Worm (Caenorhabditis elegans) whole organism, L4 larva: ENCODE results near the gene lias-1.

ENCODE experiments used
- F10B5.3 ChIP-seq: sonication (generic microtip); optimal IDR thresholded peaks from 2 replicates; lab custom pipeline; 2016; ENCODE audit warnings: mild to moderate bottlenecking, missing genetic modification characterization, missing compliant biosample characterization
- F26F4.8 ChIP-seq: fragments of 200-800 bp; sonication (Bioruptor generic); conservative IDR thresholded peaks from 2 replicates; pipeline ENCODE4 v1.3.6; 2022; ENCODE audit warnings: missing genetic modification characterization, missing compliant biosample characterization
- T20F7.1 ChIP-seq: fragments of 200-800 bp; sonication (Bioruptor generic); optimal IDR thresholded peaks from 2 replicates; lab custom pipeline; 2018; ENCODE audit warnings: mild to moderate bottlenecking, missing genetic modification characterization, missing compliant biosample characterization
- Y48G9A.11 ChIP-seq: fragments of 200-800 bp; sonication (Bioruptor generic); IDR thresholded peaks from 2 replicates; pipeline ENCODE4 v1.3.6; 2022; ENCODE audit warnings: missing genetic modification reagents, missing genetic modification characterization, missing compliant biosample characterization
- Y5F2A.4 ChIP-seq: fragments of 200-800 bp; sonication (Bioruptor generic); optimal IDR thresholded peaks from 2 replicates; lab custom pipeline; 2018; ENCODE audit warnings: mild to moderate bottlenecking, missing genetic modification characterization, missing compliant biosample characterization
- Y75B8A.6 ChIP-seq: fragments of 200-800 bp; sonication (Bioruptor generic); IDR thresholded peaks from 2 replicates; pipeline ENCODE4 v1.3.6; 2022; ENCODE audit warnings: missing genetic modification reagents, missing genetic modification characterization, missing compliant biosample characterization
- ama-1 ChIP-seq: fragments of 150-350 bp; optimal IDR thresholded peaks from 2 replicates; lab custom pipeline; 2014; ENCODE audit warnings: inconsistent platforms, mixed read lengths
- attf-4 ChIP-seq: sonication (generic microtip); optimal IDR thresholded peaks from 3 replicates; lab custom pipeline; 2017; ENCODE audit warnings: missing biosample characterization, missing genetic modification characterization
- ceh-28 ChIP-seq: fragments of 150-350 bp; optimal IDR thresholded peaks from 2 replicates; lab custom pipeline; 2014; ENCODE audit warnings: missing biosample characterization, missing genetic modification reagents, missing genetic modification characterization
- ceh-32 ChIP-seq: sonication (generic microtip); optimal IDR thresholded peaks from 2 replicates; lab custom pipeline; 2016; ENCODE audit warnings: mild to moderate bottlenecking, missing genetic modification characterization, missing compliant biosample characterization; ENCODE audit not compliant: poor library complexity
- ceh-44 ChIP-seq: fragments of 200-800 bp; sonication (Bioruptor generic); IDR thresholded peaks from 2 replicates; pipeline ENCODE4 v1.3.6; 2022; ENCODE audit warnings: missing genetic modification reagents, missing genetic modification characterization, missing compliant biosample characterization
- ceh-62 ChIP-seq: sonication (generic microtip); optimal IDR thresholded peaks from 2 replicates; lab custom pipeline; 2017; ENCODE audit warnings: missing biosample characterization, missing genetic modification characterization
- ces-1 ChIP-seq: fragments of 150-350 bp; sonication (generic microtip); optimal IDR thresholded peaks from 4 replicates; lab custom pipeline; 2014; ENCODE audit warnings: missing biosample characterization, missing genetic modification reagents, missing genetic modification characterization
- dmd-6 ChIP-seq: fragments of 200-800 bp; sonication (Bioruptor generic); IDR thresholded peaks from 2 replicates; pipeline ENCODE4 v1.3.6; 2022; ENCODE audit warnings: missing genetic modification reagents, missing genetic modification characterization, missing compliant biosample characterization
- dve-1 ChIP-seq: sonication (generic microtip); optimal IDR thresholded peaks from 2 replicates; lab custom pipeline; 2017; ENCODE audit warnings: antibody characterized with exemption, mild to moderate bottlenecking, missing genetic modification characterization, missing compliant biosample characterization; ENCODE audit not compliant: insufficient read depth
- egl-43 ChIP-seq: fragments of 200-800 bp; sonication (Bioruptor generic); IDR thresholded peaks from 2 replicates; pipeline ENCODE4 v1.3.6; 2022; ENCODE audit warnings: missing genetic modification reagents, missing genetic modification characterization, missing compliant biosample characterization
- fos-1 ChIP-seq: fragments of 150-350 bp; optimal IDR thresholded peaks from 2 replicates; lab custom pipeline; 2014; ENCODE audit warnings: missing biosample characterization, missing genetic modification characterization
- hif-1 ChIP-seq, 2 experiments: sonication (generic microtip); optimal IDR thresholded peaks; 2 replicates each; lab custom pipeline; 2016 to 2017; ENCODE audit warnings: missing compliant biosample characterization in 2 of 2, missing genetic modification characterization in 2 of 2, missing genetic modification reagents in 2 of 2, missing genotype in 2 of 2, mild to moderate bottlenecking in 1 of 2
- hlh-11 ChIP-seq: fragments of 200-800 bp; sonication (Bioruptor generic); optimal IDR thresholded peaks from 2 replicates; lab custom pipeline; 2018; ENCODE audit warnings: mild to moderate bottlenecking, missing genetic modification characterization, missing compliant biosample characterization
- hmg-1.1 ChIP-seq: fragments of 200-800 bp; sonication (Bioruptor generic); IDR thresholded peaks from 2 replicates; pipeline ENCODE4 v1.3.6; 2022; ENCODE audit warnings: missing genetic modification reagents, missing genetic modification characterization, missing compliant biosample characterization
- lim-7 ChIP-seq: fragments of 200-800 bp; sonication (Bioruptor generic); IDR thresholded peaks from 2 replicates; pipeline ENCODE4 v1.3.6; 2022; ENCODE audit warnings: missing genetic modification characterization, missing compliant biosample characterization
- lin-13 ChIP-seq: fragments of 150-350 bp; optimal IDR thresholded peaks from 2 replicates; lab custom pipeline; 2014; ENCODE audit warnings: missing biosample characterization, missing genetic modification reagents, missing genetic modification characterization
- lin-15B ChIP-seq: fragments of 150-350 bp; sonication (generic microtip); optimal IDR thresholded peaks from 3 replicates; lab custom pipeline; 2014; ENCODE audit warnings: missing biosample characterization, missing genetic modification characterization
- lin-29 ChIP-seq: fragments of 200-800 bp; sonication (Bioruptor generic); IDR thresholded peaks from 2 replicates; pipeline ENCODE4 v1.3.6; 2022; ENCODE audit warnings: missing genetic modification reagents, missing genetic modification characterization, missing compliant biosample characterization
- lir-3 ChIP-seq: sonication (generic microtip); optimal IDR thresholded peaks from 2 replicates; lab custom pipeline; 2016; ENCODE audit warnings: mild to moderate bottlenecking, missing genetic modification characterization, missing compliant biosample characterization
- madf-5 ChIP-seq, 2 experiments: fragments of 200-800 bp; sonication (Bioruptor generic); IDR thresholded peaks; 2 replicates each; pipeline ENCODE4 v1.3.6; 2022; ENCODE audit warnings: missing compliant biosample characterization in 2 of 2, missing genetic modification characterization in 2 of 2
- madf-9 ChIP-seq: fragments of 200-800 bp; sonication (Bioruptor generic); conservative IDR thresholded peaks from 2 replicates; pipeline ENCODE4 v1.3.6; 2022; ENCODE audit warnings: missing genetic modification reagents, missing genetic modification characterization, missing compliant biosample characterization
- mdt-29 ChIP-seq: fragments of 200-800 bp; sonication (Bioruptor generic); IDR thresholded peaks from 2 replicates; pipeline ENCODE4 v1.3.6; 2022; ENCODE audit warnings: missing genetic modification reagents, missing genetic modification characterization, missing compliant biosample characterization
- mes-2 ChIP-seq: sonication (generic microtip); optimal IDR thresholded peaks from 2 replicates; lab custom pipeline; 2016; ENCODE audit warnings: missing genotype, mild to moderate bottlenecking, missing genetic modification characterization, missing compliant biosample characterization; ENCODE audit not compliant: poor library complexity, severe bottlenecking
- mxl-2 ChIP-seq: fragments of 200-800 bp; sonication (Bioruptor generic); conservative IDR thresholded peaks from 2 replicates; pipeline ENCODE4 v1.3.6; 2022; ENCODE audit warnings: missing genetic modification reagents, missing genetic modification characterization, missing compliant biosample characterization
- nhr-102 ChIP-seq: sonication (generic microtip); optimal IDR thresholded peaks from 2 replicates; lab custom pipeline; 2016; ENCODE audit warnings: mild to moderate bottlenecking, missing genetic modification characterization, moderate library complexity, missing compliant biosample characterization
- nhr-11 ChIP-seq: fragments of 150-350 bp; optimal IDR thresholded peaks from 2 replicates; lab custom pipeline; 2014; ENCODE audit warnings: missing biosample characterization, missing genetic modification characterization
- nhr-111 ChIP-seq: fragments of 200-800 bp; sonication (Bioruptor generic); optimal IDR thresholded peaks from 2 replicates; lab custom pipeline; 2018; ENCODE audit warnings: mild to moderate bottlenecking, missing genetic modification characterization, missing compliant biosample characterization
- nhr-42 ChIP-seq: fragments of 200-800 bp; sonication (Bioruptor generic); IDR thresholded peaks from 2 replicates; pipeline ENCODE4 v1.3.6; 2022; ENCODE audit warnings: missing genetic modification characterization, missing compliant biosample characterization
- nhr-6 ChIP-seq: fragments of 150-350 bp; optimal IDR thresholded peaks from 2 replicates; lab custom pipeline; 2014; ENCODE audit warnings: missing biosample characterization, missing genetic modification characterization
- nhr-77 ChIP-seq: fragments of 150-350 bp; optimal IDR thresholded peaks from 2 replicates; lab custom pipeline; 2014; ENCODE audit warnings: missing biosample characterization, missing genetic modification characterization
- rbr-2 ChIP-seq: sonication (generic microtip); optimal IDR thresholded peaks from 2 replicates; lab custom pipeline; 2016; ENCODE audit warnings: missing genotype, missing genetic modification characterization, missing compliant biosample characterization
- saeg-2 ChIP-seq: fragments of 200-800 bp; sonication (Bioruptor generic); IDR thresholded peaks from 2 replicates; pipeline ENCODE4 v1.3.6; 2022; ENCODE audit warnings: missing genetic modification reagents, missing genetic modification characterization, missing compliant biosample characterization
- sdz-12 ChIP-seq: fragments of 200-800 bp; sonication (Bioruptor generic); optimal IDR thresholded peaks from 2 replicates; lab custom pipeline; 2018; ENCODE audit warnings: mild to moderate bottlenecking, missing genetic modification characterization, missing compliant biosample characterization
- set-16 ChIP-seq: fragments of 200-800 bp; sonication (Bioruptor generic); IDR thresholded peaks from 2 replicates; pipeline ENCODE4 v1.3.6; 2022; ENCODE audit warnings: missing genetic modification reagents, missing genetic modification characterization, missing compliant biosample characterization
- skn-1 ChIP-seq: fragments of 150-350 bp; optimal IDR thresholded peaks from 2 replicates; lab custom pipeline; 2014; ENCODE audit warnings: missing biosample characterization, missing genetic modification characterization
- snpc-1.2 ChIP-seq: fragments of 200-800 bp; sonication (Bioruptor generic); IDR thresholded peaks from 2 replicates; pipeline ENCODE4 v1.3.6; 2022; ENCODE audit warnings: missing genetic modification reagents, missing genetic modification characterization, missing compliant biosample characterization
- snpc-4 ChIP-seq: fragments of 150-350 bp; optimal IDR thresholded peaks from 2 replicates; lab custom pipeline; 2014; ENCODE audit warnings: missing biosample characterization, missing genetic modification characterization
- spr-1 ChIP-seq: sonication (generic microtip); optimal IDR thresholded peaks from 2 replicates; lab custom pipeline; 2016; ENCODE audit warnings: mild to moderate bottlenecking, missing genetic modification characterization, missing compliant biosample characterization
- tag-97 ChIP-seq: fragments of 200-800 bp; sonication (Bioruptor generic); IDR thresholded peaks from 2 replicates; pipeline ENCODE4 v1.3.6; 2022; ENCODE audit warnings: missing genetic modification characterization, missing compliant biosample characterization
- unc-130 ChIP-seq: sonication (generic microtip); optimal IDR thresholded peaks from 2 replicates; lab custom pipeline; 2016; ENCODE audit warnings: missing genetic modification reagents, missing genetic modification characterization, missing compliant biosample characterization
- unc-39 ChIP-seq: sonication (generic microtip); optimal IDR thresholded peaks from 2 replicates; lab custom pipeline; 2017; ENCODE audit warnings: missing biosample characterization, missing genetic modification characterization
- vab-7 ChIP-seq: fragments of 200-800 bp; sonication (Bioruptor generic); IDR thresholded peaks from 2 replicates; pipeline ENCODE4 v1.3.6; 2022; ENCODE audit warnings: missing genetic modification reagents, missing genetic modification characterization, missing compliant biosample characterization
- zag-1 ChIP-seq: fragments of 150-350 bp; optimal IDR thresholded peaks from 2 replicates; lab custom pipeline; 2014; ENCODE audit warnings: missing biosample characterization, missing genetic modification characterization
- zfp-3 ChIP-seq: fragments of 200-800 bp; sonication (Bioruptor generic); conservative IDR thresholded peaks from 2 replicates; pipeline ENCODE4 v1.3.6; 2022; ENCODE audit warnings: missing genetic modification reagents, missing genetic modification characterization, missing compliant biosample characterization
- zip-11 ChIP-seq: fragments of 200-800 bp; sonication (Bioruptor generic); IDR thresholded peaks from 2 replicates; pipeline ENCODE4 v1.3.6; 2022; ENCODE audit warnings: missing genetic modification characterization, missing compliant biosample characterization
- ztf-11 ChIP-seq: fragments of 150-350 bp; optimal IDR thresholded peaks from 2 replicates; lab custom pipeline; 2014; ENCODE audit warnings: missing biosample characterization, missing genetic modification characterization

Gene lias-1

DNA sequence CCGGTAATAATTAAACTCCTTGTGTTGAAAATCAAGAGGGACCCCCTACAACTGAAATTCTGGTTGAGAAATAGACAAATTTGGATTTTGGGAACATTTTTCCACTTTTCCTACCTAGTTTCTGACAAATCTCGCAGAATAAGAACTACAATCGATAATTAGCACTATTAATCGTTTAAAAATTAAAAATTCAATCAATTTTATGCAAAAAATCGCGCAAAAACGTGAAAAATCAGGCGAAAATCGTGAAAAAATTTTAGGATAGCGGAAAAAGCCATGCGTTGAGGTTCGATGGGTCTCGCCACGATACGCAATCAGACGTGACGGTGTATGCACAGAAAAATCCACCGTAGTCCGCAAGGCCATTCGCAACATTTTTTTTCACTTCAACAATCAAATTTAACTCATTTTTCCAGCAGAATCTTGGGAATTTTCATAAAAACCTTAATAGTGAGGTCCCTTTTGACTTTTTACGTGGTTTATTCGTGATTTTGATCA lies at the start of gene lias-1 (continued):
- TF ChIP-seq snpc-4 (no peak), madf-5 (GFP tag; IDR thresholded peaks at IDR 0.05; lab: Robert Waterston, UW) (no peak), ama-1 (lab: Kevin White, UChicago) (peak; percentile 92), attf-4 (tag; lab: Kevin White, UChicago) (no peak), ceh-32 (no peak), Y5F2A.4 (GFP tag; lab: Kevin White, UChicago) (no peak), nhr-42 (no peak), lir-3 (no peak), egl-43 (no peak), dmd-6 (GFP tag; lab: Robert Waterston, UW) (peak; percentile 24; the same call in 1 of the 2 replicates), F10B5.3 (no peak), hmg-1.1 (GFP tag; lab: Robert Waterston, UW) (peak; percentile 66), nhr-11 (tag; lab: Kevin White, UChicago) (peak; percentile 70), lin-13 (peak; percentile 86), vab-7 (GFP tag; lab: Robert Waterston, UW) (0 out of 2 replicates have a peak, but pooled peaks have one; percentile 27), unc-39 (tag; lab: Kevin White, UChicago) (no peak), mdt-29 (GFP tag; lab: Robert Waterston, UW) (no peak), saeg-2 (GFP tag; lab: Robert Waterston, UW) (no peak), skn-1 (tag; lab: Kevin White, UChicago) (no peak), madf-9 (GFP tag; lab: Robert Waterston, UW) (no peak), lin-29 (no peak), rbr-2 (peak; percentile 60), nhr-102 (tag; lab: Kevin White, UChicago) (no peak), tag-97 (GFP tag; lab: Robert Waterston, UW) (no peak), nhr-77 (tag; lab: Kevin White, UChicago) (peak; percentile 84), Y48G9A.11 (no peak), mxl-2 (GFP tag; lab: Robert Waterston, UW) (no peak), zag-1 (tag; lab: Kevin White, UChicago) (no peak), ceh-44 (GFP tag; lab: Robert Waterston, UW) (no peak), lin-15B (tag; lab: Kevin White, UChicago) (no peak), zip-11 (no peak), snpc-1.2 (GFP tag; lab: Robert Waterston, UW) (no peak), nhr-111 (GFP tag; lab: Kevin White, UChicago) (no peak), hif-1 (tag; optimal IDR thresholded peaks at IDR 0.05; lab: Kevin White, UChicago) (peak in 1 of 2 experiments; percentile 62), set-16 (GFP tag; lab: Robert Waterston, UW) (no peak), fos-1 (tag; lab: Kevin White, UChicago) (no peak), hlh-11 (tag; lab: Kevin White, UChicago) (peak; percentile 69), mes-2 (tag; lab: Kevin White, UChicago) (peak; percentile 90), ceh-28 (tag; lab: Kevin White, UChicago) (no peak), ztf-11 (tag; lab: Kevin White, UChicago) (no peak), nhr-6 (tag; lab: Kevin White, UChicago) (peak; percentile 73), unc-130 (GFP tag; lab: Kevin White, UChicago) (peak; percentile 8), sdz-12 (no peak), T20F7.1 (GFP tag; lab: Kevin White, UChicago) (peak; percentile 76), zfp-3 (GFP tag; lab: Robert Waterston, UW) (no peak), ces-1 (GFP tag; lab: Kevin White, UChicago) (no peak), spr-1 (peak; percentile 24), ceh-62 (tag; lab: Kevin White, UChicago) (no peak), Y75B8A.6 (no peak), lim-7 (no peak), dve-1 (tag; lab: Kevin White, UChicago) (peak; percentile 69), F26F4.8 (GFP tag; lab: Robert Waterston, UW) (no peak)
